Fruit fly (Drosophila melanogaster) whole organism, wandering third instar larva: ENCODE results near the gene 14-3-3epsilon.

Experiments
- CG32264 ChIP-seq: fragments of 200-800 bp; sonication (Bioruptor generic); optimal IDR thresholded peaks from 2 replicates; lab custom pipeline; 2016; ENCODE audit warnings: missing biosample characterization, missing genetic modification characterization
- CG9705 ChIP-seq: fragments of 200-800 bp; sonication (Bioruptor generic); optimal IDR thresholded peaks from 2 replicates; lab custom pipeline; 2018; ENCODE audit warnings: missing biosample characterization, mild to moderate bottlenecking, missing genetic modification characterization
- Dfd ChIP-seq: fragments of >200 bp; optimal IDR thresholded peaks from 2 replicates; lab custom pipeline; 2017; ENCODE audit warnings: missing biosample characterization, missing genetic modification characterization
- Dif ChIP-seq: fragments of 200-275, 200-300 bp; sonication (Bioruptor generic); optimal IDR thresholded peaks from 2 replicates; lab custom pipeline; 2018; ENCODE audit warnings: missing biosample characterization, missing genetic modification characterization; ENCODE audit not compliant: partially characterized antibody
- GATAd ChIP-seq: sonication (Bioruptor generic); optimal IDR thresholded peaks from 2 replicates; lab custom pipeline; 2016; ENCODE audit warnings: missing biosample characterization, missing genetic modification characterization
- HLH106 ChIP-seq: fragments of 200-800 bp; optimal IDR thresholded peaks from 3 replicates; lab custom pipeline; 2019; ENCODE audit warnings: missing biosample characterization, mild to moderate bottlenecking, missing genetic modification characterization, moderate library complexity
- Hnf4 ChIP-seq: fragments of 200-800 bp; sonication (Bioruptor generic); optimal IDR thresholded peaks from 2 replicates; lab custom pipeline; 2016; ENCODE audit warnings: missing biosample characterization, mild to moderate bottlenecking, missing genetic modification characterization
- Hr78 ChIP-seq: fragments of >200 bp; optimal IDR thresholded peaks from 2 replicates; lab custom pipeline; 2017; ENCODE audit warnings: missing biosample characterization, missing genetic modification characterization
- Hr83 ChIP-seq: fragments of 200-300 bp; sonication (Bioruptor generic); optimal IDR thresholded peaks from 2 replicates; lab custom pipeline; 2016; ENCODE audit warnings: missing biosample characterization, mild to moderate bottlenecking, missing genetic modification characterization, moderate library complexity; ENCODE audit not compliant: poor library complexity, severe bottlenecking
- Jra ChIP-seq: sonication (Bioruptor generic); optimal IDR thresholded peaks from 2 replicates; lab custom pipeline; 2016; ENCODE audit warnings: missing biosample characterization, missing genetic modification characterization
- OdsH ChIP-seq: fragments of 200-800 bp; sonication (Bioruptor generic); optimal IDR thresholded peaks from 2 replicates; lab custom pipeline; 2016; ENCODE audit warnings: missing biosample characterization, mild to moderate bottlenecking, missing genetic modification characterization
- Rel ChIP-seq, 2 experiments: fragments of 200-800 bp; sonication (Bioruptor generic) in 1 of 2; optimal IDR thresholded peaks; 2 replicates in 1 of 2; 3 replicates in 1 of 2; lab custom pipeline; 2016 to 2019; ENCODE audit warnings: mild to moderate bottlenecking in 2 of 2, missing biosample characterization in 2 of 2, missing genetic modification characterization in 2 of 2, moderate library complexity in 1 of 2
- Sp1 ChIP-seq: fragments of 200-800 bp; sonication (Bioruptor generic); optimal IDR thresholded peaks from 3 replicates; lab custom pipeline; 2019; ENCODE audit warnings: missing biosample characterization, mild to moderate bottlenecking, missing genetic modification characterization, moderate library complexity
- Vsx2 ChIP-seq: fragments of 200-300, 225-300 bp; sonication (Bioruptor generic); optimal IDR thresholded peaks from 2 replicates; lab custom pipeline; 2018; ENCODE audit warnings: missing biosample characterization, missing genetic modification characterization; ENCODE audit not compliant: partially characterized antibody
- br ChIP-seq: fragments of 200-800 bp; sonication (Bioruptor generic); optimal IDR thresholded peaks from 2 replicates; lab custom pipeline; 2016; ENCODE audit warnings: missing biosample characterization, missing genetic modification characterization
- dl ChIP-seq, 2 experiments: fragments of 175-275, 200-275 bp in 1 of 2; fragments of 200-275 bp in 1 of 2; sonication (Bioruptor generic); optimal IDR thresholded peaks; lab custom pipeline; 2018; ENCODE audit warnings: mild to moderate bottlenecking in 2 of 2, missing biosample characterization in 2 of 2, missing genetic modification characterization in 2 of 2, moderate library complexity in 2 of 2; ENCODE audit not compliant: partially characterized antibody in 2 of 2, insufficient read depth in 1 of 2
- dsf ChIP-seq: sonication (Bioruptor generic); optimal IDR thresholded peaks from 2 replicates; lab custom pipeline; 2016; ENCODE audit warnings: missing biosample characterization, missing genetic modification characterization, borderline replicate concordance
- ey ChIP-seq: fragments of 200-800 bp; sonication (Bioruptor generic); optimal IDR thresholded peaks from 2 replicates; lab custom pipeline; 2016; ENCODE audit warnings: missing biosample characterization, missing genetic modification characterization
- foxo ChIP-seq, 2 experiments: fragments of 200-800 bp; sonication (Bioruptor generic); optimal IDR thresholded peaks; 2 replicates in 1 of 2; 3 replicates in 1 of 2; lab custom pipeline; 2016 to 2017; ENCODE audit warnings: missing biosample characterization in 2 of 2, missing genetic modification characterization in 2 of 2
- fru ChIP-seq: fragments of 200-800 bp; sonication (Bioruptor generic); optimal IDR thresholded peaks from 3 replicates; lab custom pipeline; 2016; ENCODE audit warnings: missing biosample characterization, mild to moderate bottlenecking, missing genetic modification characterization
- h ChIP-seq: fragments of 200-800 bp; sonication (Bioruptor generic); optimal IDR thresholded peaks from 3 replicates; lab custom pipeline; 2016; ENCODE audit warnings: missing biosample characterization, mild to moderate bottlenecking, missing genetic modification characterization
- jim ChIP-seq: fragments of 175-275, 200-325 bp; sonication (Bioruptor generic); optimal IDR thresholded peaks from 2 replicates; lab custom pipeline; 2016; ENCODE audit warnings: missing biosample characterization, mild to moderate bottlenecking, missing genetic modification characterization
- lola ChIP-seq: fragments of >200 bp; optimal IDR thresholded peaks from 2 replicates; lab custom pipeline; 2017; ENCODE audit warnings: missing biosample characterization, missing genetic modification characterization
- psq ChIP-seq: fragments of 200-800 bp; sonication (Bioruptor generic); optimal IDR thresholded peaks from 3 replicates; lab custom pipeline; 2017; ENCODE audit warnings: missing biosample characterization, mild to moderate bottlenecking, missing genetic modification characterization, moderate library complexity
- rgr ChIP-seq: fragments of 200-800 bp; sonication (Bioruptor generic); optimal IDR thresholded peaks from 3 replicates; lab custom pipeline; 2016; ENCODE audit warnings: missing biosample characterization, mild to moderate bottlenecking, missing genetic modification characterization
- sage ChIP-seq: fragments of 200-800 bp; sonication (Bioruptor generic); optimal IDR thresholded peaks from 2 replicates; lab custom pipeline; 2016; ENCODE audit warnings: missing biosample characterization, mild to moderate bottlenecking, missing genetic modification characterization
- tai ChIP-seq: sonication (Bioruptor generic); optimal IDR thresholded peaks from 2 replicates; lab custom pipeline; 2016; ENCODE audit warnings: missing biosample characterization, missing genetic modification characterization
- woc ChIP-seq: sonication (Bioruptor generic); optimal IDR thresholded peaks from 2 replicates; lab custom pipeline; 2016; ENCODE audit warnings: missing biosample characterization, mild to moderate bottlenecking, missing genetic modification characterization

Gene 14-3-3epsilon

dm6 chr3R:18275113-18275782 is 32.9 kb downstream of the 14-3-3epsilon start:
- TF ChIP-seq psq (GFP tag; lab: Kevin White, UChicago) = peak; percentile 38
- no peak for TF ChIP-seq fru (GFP tag; lab: Kevin White, UChicago)
- no peak for TF ChIP-seq CG32264 (GFP tag; lab: Kevin White, UChicago)
- TF ChIP-seq dl (GFP tag; optimal IDR thresholded peaks at IDR 0.05; lab: Kevin White, UChicago; ENCODE audit: insufficient read depth in 1 of 2, partially characterized antibody in 2 of 2) = peak; percentile 79 to 92
- TF ChIP-seq foxo (GFP tag; optimal IDR thresholded peaks at IDR 0.05; lab: Kevin White, UChicago) = peak in 1 of 2 experiments; percentile 42
- peak; percentile 10 for TF ChIP-seq rgr (GFP tag; lab: Kevin White, UChicago)
- no peak for TF ChIP-seq Hr83 (GFP tag; lab: Kevin White, UChicago)
- TF ChIP-seq jim (GFP tag; lab: Kevin White, UChicago) = no peak
- peak; percentile 19 for TF ChIP-seq HLH106 (tag; lab: Kevin White, UChicago)
- TF ChIP-seq sage (GFP tag; lab: Kevin White, UChicago) = peak; percentile 30
- TF ChIP-seq Rel (GFP tag; optimal IDR thresholded peaks at IDR 0.05; lab: Kevin White, UChicago) = peak; percentile 35
- peak; percentile 96 for TF ChIP-seq Rel (tag; optimal IDR thresholded peaks at IDR 0.05; lab: Kevin White, UChicago)
- no peak for TF ChIP-seq GATAd (GFP tag; lab: Kevin White, UChicago)
- TF ChIP-seq Vsx2 (GFP tag; lab: Kevin White, UChicago) = no peak
- TF ChIP-seq Dif = peak; percentile 92
- no peak for TF ChIP-seq Hr78 (GFP tag; lab: Kevin White, UChicago)
- TF ChIP-seq lola (GFP tag; lab: Kevin White, UChicago) = no peak

dm6 chr3R:18276688-18277087 is 34.4 kb downstream of the 14-3-3epsilon start:
- TF ChIP-seq ey (GFP tag; lab: Kevin White, UChicago) (no peak), woc (GFP tag; lab: Kevin White, UChicago) (no peak), Jra (no peak), Sp1 (no peak), CG9705 (GFP tag; lab: Kevin White, UChicago) (no peak), OdsH (GFP tag; lab: Kevin White, UChicago) (no peak)
- TF ChIP-seq, all 38 proteins: peak for 0

dm6 chr3R:18277406-18277805 is 35.1 kb downstream of the 14-3-3epsilon start:
- TF ChIP-seq Rel (GFP tag; optimal IDR thresholded peaks at IDR 0.05; lab: Kevin White, UChicago) = no peak
- TF ChIP-seq Rel (tag; optimal IDR thresholded peaks at IDR 0.05; lab: Kevin White, UChicago) = peak; percentile 61
- no peak for TF ChIP-seq sage (GFP tag; lab: Kevin White, UChicago)
- TF ChIP-seq h (GFP tag; lab: Kevin White, UChicago) = peak; percentile 79

dm6 chr3R:18279494-18279893 is 37.2 kb downstream of the 14-3-3epsilon start, which contains the start of gene CG7142:
Gene CG7142 (minus strand): TSS chr3R:18279522.
- TF ChIP-seq OdsH (GFP tag; lab: Kevin White, UChicago) (peak; percentile 32), h (GFP tag; lab: Kevin White, UChicago) (peak; percentile 66), Rel (GFP tag; optimal IDR thresholded peaks at IDR 0.05; lab: Kevin White, UChicago) (no peak), Rel (tag; optimal IDR thresholded peaks at IDR 0.05; lab: Kevin White, UChicago) (peak; percentile 83), Hr83 (GFP tag; lab: Kevin White, UChicago) (peak; percentile 5), tai (no peak), HLH106 (tag; lab: Kevin White, UChicago) (no peak), Dfd (GFP tag; lab: Kevin White, UChicago) (no peak), Hnf4 (no peak), br (GFP tag; lab: Kevin White, UChicago) (peak; percentile 44), foxo (GFP tag; optimal IDR thresholded peaks at IDR 0.05; lab: Kevin White, UChicago) (peak in 1 of 2 experiments; percentile 13), GATAd (GFP tag; lab: Kevin White, UChicago) (no peak), dsf (no peak), ey (GFP tag; lab: Kevin White, UChicago) (peak; percentile 25), rgr (GFP tag; lab: Kevin White, UChicago) (peak; percentile 34), Dif (peak; percentile 53)

dm6 chr3R:18280133-18280532 is 37.8 kb downstream of the 14-3-3epsilon start:
- no peak for TF ChIP-seq Hr83 (GFP tag; lab: Kevin White, UChicago)
- peak; percentile 11 for TF ChIP-seq h (GFP tag; lab: Kevin White, UChicago)
- TF ChIP-seq Rel (GFP tag; optimal IDR thresholded peaks at IDR 0.05; lab: Kevin White, UChicago) = no peak
- peak; percentile 98 for TF ChIP-seq Rel (tag; optimal IDR thresholded peaks at IDR 0.05; lab: Kevin White, UChicago)
